Fruit fly (Drosophila melanogaster) whole organism, embryonic: ENCODE data around the gene Fmr1.
A peak's percentile ranks its signal among the peaks of the same experiment; 100 is the strongest.

Experiments
- CG10147 ChIP-seq: fragments of 200-800 bp; sonication (Bioruptor generic); optimal IDR thresholded peaks from 2 replicates; lab custom pipeline; 2019; ENCODE audit warnings: missing biosample characterization, mild to moderate bottlenecking, missing genetic modification characterization, moderate library complexity
- CG11247 ChIP-seq: fragments of 200-800 bp; sonication (Bioruptor generic); IDR thresholded peaks from 2 replicates; pipeline ENCODE4 v1.3.6; 2022; ENCODE audit warnings: missing biosample characterization, missing genetic modification characterization
- CG12155 ChIP-seq: fragments of 200-800 bp; sonication (Bioruptor generic); optimal IDR thresholded peaks from 3 replicates; lab custom pipeline; 2016; ENCODE audit warnings: missing biosample characterization, missing genetic modification characterization
- CG1233 ChIP-seq: fragments of 200-800 bp; sonication (Bioruptor generic); optimal IDR thresholded peaks from 4 replicates; lab custom pipeline; 2018; ENCODE audit warnings: missing biosample characterization, mild to moderate bottlenecking, missing genetic modification characterization
- CG12942 ChIP-seq: fragments of 200-800 bp; sonication (Bioruptor generic); optimal IDR thresholded peaks from 3 replicates; lab custom pipeline; 2016; ENCODE audit warnings: missing biosample characterization, missing genetic modification characterization
- CG17359 ChIP-seq: fragments of 200-800 bp; sonication (Bioruptor generic); optimal IDR thresholded peaks from 3 replicates; lab custom pipeline; 2018; ENCODE audit warnings: missing biosample characterization, mild to moderate bottlenecking, missing genetic modification characterization, moderate library complexity
- CG1832 ChIP-seq: fragments of 200-800 bp; sonication (Bioruptor generic); optimal IDR thresholded peaks from 2 replicates; lab custom pipeline; 2017; ENCODE audit warnings: missing biosample characterization, mild to moderate bottlenecking, missing genetic modification characterization, inconsistent platforms
- CG18599 ChIP-seq: fragments of 200-800 bp; sonication (Bioruptor generic); optimal IDR thresholded peaks from 3 replicates; lab custom pipeline; 2017; ENCODE audit warnings: missing biosample characterization, missing genetic modification characterization, mild to moderate bottlenecking, moderate library complexity, missing genetic modification reagents
- CG2678 ChIP-seq: fragments of 200-800 bp; sonication (Bioruptor generic); optimal IDR thresholded peaks from 3 replicates; lab custom pipeline; 2019; ENCODE audit warnings: missing biosample characterization, mild to moderate bottlenecking, missing genetic modification characterization, moderate library complexity
- CG32532 ChIP-seq: fragments of 200-800 bp; sonication (Bioruptor generic); IDR thresholded peaks from 2 replicates; pipeline ENCODE4 v1.3.6; 2022; ENCODE audit warnings: missing biosample characterization, missing genetic modification characterization
- CG33213 ChIP-seq: fragments of 200-800 bp; sonication (Bioruptor generic); optimal IDR thresholded peaks from 3 replicates; lab custom pipeline; 2016; ENCODE audit warnings: missing biosample characterization, missing genetic modification characterization
- CG34422 ChIP-seq: fragments of 200-800 bp; sonication (Bioruptor generic); IDR thresholded peaks from 3 replicates; pipeline ENCODE4 v1.3.6; 2022; ENCODE audit warnings: missing biosample characterization, missing genetic modification characterization
- CG5953 ChIP-seq: fragments of 200-800 bp; sonication (Bioruptor generic); IDR thresholded peaks from 2 replicates; pipeline ENCODE4 v1.3.6; 2022; ENCODE audit warnings: missing biosample characterization, missing genetic modification characterization
- CG6175 ChIP-seq: fragments of 200-800 bp; sonication (Bioruptor generic); IDR thresholded peaks from 3 replicates; pipeline ENCODE4 v1.3.6; 2022; ENCODE audit warnings: missing biosample characterization, missing genetic modification characterization
- CG6683 ChIP-seq: fragments of 200-800 bp; sonication (Bioruptor generic); optimal IDR thresholded peaks from 2 replicates; lab custom pipeline; 2017; ENCODE audit warnings: missing biosample characterization, mild to moderate bottlenecking, missing genetic modification characterization, missing genetic modification reagents
- CG7556 ChIP-seq: fragments of 200-800 bp; sonication (Bioruptor generic); optimal IDR thresholded peaks from 2 replicates; lab custom pipeline; 2017; ENCODE audit warnings: missing biosample characterization, mild to moderate bottlenecking, missing genetic modification characterization
- CG8290 ChIP-seq, 3 experiments: fragments of 200-800 bp; sonication (Bioruptor generic); optimal IDR thresholded peaks; 2 replicates each; lab custom pipeline; 2016 to 2019; ENCODE audit warnings: missing biosample characterization in 3 of 3, missing genetic modification characterization in 3 of 3, mild to moderate bottlenecking in 2 of 3, moderate library complexity in 1 of 3
- CG8944 ChIP-seq: fragments of 200-800 bp; sonication (Bioruptor generic); optimal IDR thresholded peaks from 3 replicates; lab custom pipeline; 2016; ENCODE audit warnings: missing biosample characterization, missing genetic modification characterization
- CrebB ChIP-seq: fragments of 200-800 bp; sonication (Bioruptor generic); optimal IDR thresholded peaks from 3 replicates; lab custom pipeline; 2018; ENCODE audit warnings: missing biosample characterization, mild to moderate bottlenecking, missing genetic modification characterization
- Dbx ChIP-seq: fragments of 200-800 bp; sonication (Bioruptor generic); IDR thresholded peaks from 3 replicates; pipeline ENCODE4 v1.3.6; 2022; ENCODE audit warnings: missing biosample characterization, missing genetic modification characterization
- Dip3 ChIP-seq: fragments of 200-800 bp; sonication (Bioruptor generic); optimal IDR thresholded peaks from 3 replicates; lab custom pipeline; 2016; ENCODE audit warnings: missing biosample characterization, missing genetic modification characterization
- E2f2 ChIP-seq: fragments of 200-800 bp; sonication (Bioruptor generic); IDR thresholded peaks from 2 replicates; pipeline ENCODE4 v1.3.6; 2022; ENCODE audit warnings: missing biosample characterization, missing genetic modification characterization
- Fer3 ChIP-seq: fragments of 200-800 bp; sonication (Bioruptor generic); optimal IDR thresholded peaks from 2 replicates; lab custom pipeline; 2018; ENCODE audit warnings: missing biosample characterization, mild to moderate bottlenecking, missing genetic modification characterization, moderate library complexity
- Gsc ChIP-seq: fragments of 200-800 bp; sonication (Bioruptor generic); IDR thresholded peaks from 2 replicates; pipeline ENCODE4 v1.3.6; 2022; ENCODE audit warnings: missing biosample characterization, missing genetic modification characterization
- Hsf ChIP-seq: fragments of 200-800 bp; sonication (Bioruptor generic); optimal IDR thresholded peaks from 3 replicates; lab custom pipeline; 2016; ENCODE audit warnings: missing biosample characterization, missing genetic modification characterization
- MBD-R2 ChIP-seq: fragments of 200-800 bp; sonication (Bioruptor generic); IDR thresholded peaks from 2 replicates; pipeline ENCODE4 v1.3.6; 2022; ENCODE audit warnings: missing biosample characterization, missing genetic modification characterization
- MTF-1 ChIP-seq: fragments of 200-800 bp; sonication (Bioruptor generic); optimal IDR thresholded peaks from 2 replicates; lab custom pipeline; 2018; ENCODE audit warnings: missing biosample characterization, mild to moderate bottlenecking, missing genetic modification characterization, borderline replicate concordance
- Meics ChIP-seq: fragments of 200-800 bp; sonication (Bioruptor generic); optimal IDR thresholded peaks from 2 replicates; lab custom pipeline; 2017; ENCODE audit warnings: missing biosample characterization, mild to moderate bottlenecking, missing genetic modification characterization
- NFAT ChIP-seq: fragments of 200-800 bp; sonication (Bioruptor generic); IDR thresholded peaks from 2 replicates; pipeline ENCODE4 v1.3.6; 2022; ENCODE audit warnings: missing biosample characterization, missing genetic modification characterization
- Side ChIP-seq: fragments of 200-800 bp; sonication (Bioruptor generic); optimal IDR thresholded peaks from 2 replicates; lab custom pipeline; 2016; ENCODE audit warnings: missing biosample characterization, missing genetic modification characterization
- Sox100B ChIP-seq: fragments of 200-800 bp; sonication (Bioruptor generic); optimal IDR thresholded peaks from 3 replicates; lab custom pipeline; 2018; ENCODE audit warnings: missing biosample characterization, mild to moderate bottlenecking, missing genetic modification characterization
- Trl ChIP-seq, 3 experiments: fragments of >200 bp in 2 of 3; fragments of 200-800 bp in 1 of 3; sonication (Bioruptor generic) in 1 of 3; optimal IDR thresholded peaks; 2 replicates in 1 of 3; 3 replicates in 2 of 3; lab custom pipeline; 2016 to 2017; ENCODE audit warnings: missing biosample characterization in 1 of 3, missing genetic modification characterization in 1 of 3
- ash1 ChIP-seq: fragments of 200-800 bp; sonication (Bioruptor generic); optimal IDR thresholded peaks from 2 replicates; lab custom pipeline; 2018; ENCODE audit warnings: missing biosample characterization, mild to moderate bottlenecking, missing genetic modification characterization
- bsh ChIP-seq, 2 experiments: fragments of 200-800 bp; sonication (Bioruptor generic); optimal IDR thresholded peaks; 2 replicates each; lab custom pipeline; 2017 to 2018; ENCODE audit warnings: mild to moderate bottlenecking in 2 of 2, missing biosample characterization in 2 of 2, missing genetic modification characterization in 2 of 2, moderate library complexity in 1 of 2
- btn ChIP-seq: fragments of 200-800 bp; sonication (Bioruptor generic); optimal IDR thresholded peaks from 2 replicates; lab custom pipeline; 2016; ENCODE audit warnings: missing biosample characterization, missing genetic modification characterization
- dpn ChIP-seq, 2 experiments: fragments of 200-800 bp; sonication (Bioruptor generic); optimal IDR thresholded peaks; 3 replicates each; lab custom pipeline; 2016; ENCODE audit warnings: missing biosample characterization in 2 of 2, missing genetic modification characterization in 2 of 2
- gcm2 ChIP-seq: fragments of 200-800 bp; sonication (Bioruptor generic); optimal IDR thresholded peaks from 2 replicates; lab custom pipeline; 2016; ENCODE audit warnings: missing biosample characterization, missing genetic modification characterization
- her ChIP-seq: fragments of 200-800 bp; sonication (Bioruptor generic); optimal IDR thresholded peaks from 2 replicates; lab custom pipeline; 2016; ENCODE audit warnings: missing biosample characterization, missing genetic modification characterization
- hkb ChIP-seq, 2 experiments: fragments of 200-800 bp in 1 of 2; fragments of >200 bp in 1 of 2; sonication (Bioruptor generic) in 1 of 2; IDR thresholded peaks in 1 of 2; optimal IDR thresholded peaks in 1 of 2; 2 replicates each; pipeline versions ENCODE4 v1.3.6 to Lab custom; 2017 to 2022; ENCODE audit warnings: missing biosample characterization in 1 of 2, missing genetic modification characterization in 1 of 2
- kah ChIP-seq: fragments of 200-800 bp; sonication (Bioruptor generic); optimal IDR thresholded peaks from 2 replicates; lab custom pipeline; 2018; ENCODE audit warnings: missing biosample characterization, mild to moderate bottlenecking, missing genetic modification characterization
- nerfin-2 ChIP-seq: fragments of 200-800 bp; sonication (Bioruptor generic); IDR thresholded peaks from 2 replicates; pipeline ENCODE4 v1.3.6; 2022; ENCODE audit warnings: missing biosample characterization, missing genetic modification characterization; ENCODE audit not compliant: partially characterized antibody
- nom ChIP-seq: fragments of 200-800 bp; sonication (Bioruptor generic); optimal IDR thresholded peaks from 2 replicates; lab custom pipeline; 2017; ENCODE audit warnings: missing biosample characterization, missing genetic modification characterization, mild to moderate bottlenecking, moderate library complexity, missing genetic modification reagents
- peb ChIP-seq: fragments of 200-800 bp; sonication (Bioruptor generic); IDR thresholded peaks from 2 replicates; pipeline ENCODE4 v1.3.6; 2022; ENCODE audit warnings: missing biosample characterization, missing genetic modification characterization
- schlank ChIP-seq: fragments of 200-800 bp; sonication (Bioruptor generic); optimal IDR thresholded peaks from 2 replicates; lab custom pipeline; 2018; ENCODE audit warnings: missing biosample characterization, mild to moderate bottlenecking, missing genetic modification characterization
- sisA ChIP-seq: fragments of 200-800 bp; sonication (Bioruptor generic); IDR thresholded peaks from 2 replicates; pipeline ENCODE4 v1.3.6; 2022; ENCODE audit warnings: missing biosample characterization, missing genetic modification characterization
- sug ChIP-seq: fragments of 200-800 bp; optimal IDR thresholded peaks from 2 replicates; lab custom pipeline; 2019; ENCODE audit warnings: missing biosample characterization, mild to moderate bottlenecking, missing genetic modification characterization, moderate library complexity
- zen ChIP-seq: fragments of 200-800 bp; sonication (Bioruptor generic); optimal IDR thresholded peaks from 3 replicates; lab custom pipeline; 2018; ENCODE audit warnings: missing biosample characterization, mild to moderate bottlenecking, missing genetic modification characterization, moderate library complexity

Fmr1 gene

DNA sequence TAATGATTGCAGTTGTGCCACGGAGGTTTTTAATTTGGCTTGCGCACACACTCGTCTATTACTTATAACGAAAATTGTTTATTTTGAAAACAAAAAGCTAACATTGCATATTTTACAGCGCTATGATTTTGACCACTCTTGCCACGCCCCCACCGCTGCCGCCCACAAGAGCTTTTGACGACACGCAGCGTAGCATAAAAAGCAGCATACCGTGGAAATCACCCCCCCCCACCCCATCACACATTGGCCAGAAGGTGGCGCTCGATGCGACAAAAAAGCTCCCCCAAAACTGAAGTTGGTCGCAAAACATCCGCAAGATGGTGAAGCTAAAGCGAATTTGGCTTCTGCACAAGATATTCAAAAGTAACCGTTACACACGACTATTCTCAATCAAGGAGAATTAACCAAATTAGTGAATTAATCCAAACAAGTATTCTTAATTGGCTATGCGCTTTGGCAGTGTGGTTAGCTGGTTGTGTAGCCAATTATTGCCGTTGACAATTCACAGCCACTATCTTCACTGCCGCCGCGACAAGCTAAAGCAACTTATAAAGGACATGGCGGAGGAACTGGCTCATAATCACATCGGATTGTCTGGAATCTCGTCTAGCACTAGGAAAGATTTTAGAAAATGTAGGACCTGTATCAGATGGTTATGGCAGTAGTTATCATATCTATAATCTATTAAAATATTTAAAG, 9.3 kb downstream of the Fmr1 start (continued):
- no peak for TF ChIP-seq CG34422
- peak; percentile 27 for TF ChIP-seq CG12155 (GFP tag; lab: Kevin White, UChicago)
- TF ChIP-seq her = no peak
- TF ChIP-seq CrebB = peak; percentile 3
- TF ChIP-seq Gsc (GFP tag; lab: Robert Waterston, UW) = no peak
- no peak for TF ChIP-seq CG7556 (GFP tag; lab: Kevin White, UChicago)
- TF ChIP-seq Fer3 (tag; lab: Kevin White, UChicago) = peak; percentile 7
- peak; percentile 47 for TF ChIP-seq CG17359 (tag; lab: Kevin White, UChicago)
- TF ChIP-seq nom = no peak
- peak; percentile 38; the same call in 1 of the 2 replicates for TF ChIP-seq CG5953 (GFP tag; lab: Robert Waterston, UW)
- no peak for TF ChIP-seq Dip3
- TF ChIP-seq bsh (GFP tag; optimal IDR thresholded peaks at IDR 0.05; lab: Kevin White, UChicago) = peak in 1 of 2 experiments; percentile 11
- TF ChIP-seq hkb (optimal IDR thresholded peaks at IDR 0.05; lab: Kevin White, UChicago) = peak; percentile 22
- TF ChIP-seq hkb (GFP tag; IDR thresholded peaks at IDR 0.05; lab: Robert Waterston, UW) = no peak; the same call in 1 of the 2 replicates
- TF ChIP-seq CG33213 (GFP tag; lab: Kevin White, UChicago) = no peak
- TF ChIP-seq CG6683 (GFP tag; lab: Kevin White, UChicago) = peak; percentile 5
- peak; percentile 77; the same call in 2 of the 3 replicates for TF ChIP-seq Dbx (GFP tag; lab: Robert Waterston, UW)
- TF ChIP-seq Hsf (GFP tag; lab: Kevin White, UChicago) = no peak
- TF ChIP-seq NFAT (GFP tag; lab: Robert Waterston, UW) = peak; percentile 54
- no peak for TF ChIP-seq Sox100B
- TF ChIP-seq gcm2 = no peak
- no peak for TF ChIP-seq zen (tag; lab: Kevin White, UChicago)
- peak; percentile 8 for TF ChIP-seq CG10147
- TF ChIP-seq btn = peak; percentile 1
- peak; percentile 53 for TF ChIP-seq CG18599 (GFP tag; lab: Kevin White, UChicago)
- peak; percentile 51 for TF ChIP-seq Meics
- TF ChIP-seq nerfin-2 (GFP tag; lab: Robert Waterston, UW) = peak; percentile 29; the same call in 1 of the 2 replicates
- peak; percentile 14 for TF ChIP-seq CG1233
- no peak for TF ChIP-seq Trl (optimal IDR thresholded peaks at IDR 0.05; lab: Kevin White, UChicago)
- peak; percentile 52 for TF ChIP-seq Trl (GFP tag; optimal IDR thresholded peaks at IDR 0.05; lab: Kevin White, UChicago)
- TF ChIP-seq CG32532 (GFP tag; lab: Robert Waterston, UW) = peak; percentile 88
- TF ChIP-seq CG1832 (GFP tag; lab: Kevin White, UChicago) = no peak
- TF ChIP-seq peb (GFP tag; lab: Robert Waterston, UW) = 0 out of 2 replicates have a peak, but pooled peaks have one; percentile 31
- TF ChIP-seq CG11247 (GFP tag; lab: Robert Waterston, UW) = peak; percentile 64
- TF ChIP-seq dpn (GFP tag; optimal IDR thresholded peaks at IDR 0.05; lab: Kevin White, UChicago) = peak in 1 of 2 experiments; percentile 44
- peak; percentile 6 for TF ChIP-seq CG2678 (tag; lab: Kevin White, UChicago)
- no peak for TF ChIP-seq CG8944 (GFP tag; lab: Kevin White, UChicago)
- no peak for TF ChIP-seq MBD-R2 (GFP tag; lab: Robert Waterston, UW)
- TF ChIP-seq E2f2 (GFP tag; lab: Robert Waterston, UW) = peak; percentile 27; the same call in 1 of the 2 replicates
- no peak for TF ChIP-seq schlank
- no peak for TF ChIP-seq CG8290 (GFP tag; optimal IDR thresholded peaks at IDR 0.05; lab: Kevin White, UChicago)
- TF ChIP-seq CG8290 (tag; optimal IDR thresholded peaks at IDR 0.05; lab: Kevin White, UChicago) = peak in 1 of 2 experiments; percentile 70
- peak; percentile 17 for TF ChIP-seq MTF-1
- peak; percentile 63 for TF ChIP-seq Side
- 0 out of 3 replicates have a peak, but pooled peaks have one; percentile 26 for TF ChIP-seq CG6175 (GFP tag; lab: Robert Waterston, UW)
- no peak for TF ChIP-seq kah (GFP tag; lab: Kevin White, UChicago)
- peak; percentile 1 for TF ChIP-seq ash1 (GFP tag; lab: Kevin White, UChicago)
- peak; percentile 56 for TF ChIP-seq sug
- peak; percentile 56 for TF ChIP-seq sisA
- TF ChIP-seq CG12942 (GFP tag; lab: Kevin White, UChicago) = peak; percentile 9
